Worm (Caenorhabditis elegans) whole organism, L4/young adult: ENCODE measurements around the gene C08G5.7.

Experiments
- W03F9.2 ChIP-seq: fragments of 150-350 bp; optimal IDR thresholded peaks from 2 replicates; lab custom pipeline; 2014; ENCODE audit warnings: missing biosample characterization, missing genetic modification characterization
- dao-5 ChIP-seq: sonication (generic microtip); optimal IDR thresholded peaks from 2 replicates; lab custom pipeline; 2016; ENCODE audit warnings: missing genotype, missing genetic modification characterization, moderate library complexity, missing compliant biosample characterization
- him-1 ChIP-seq: sonication (generic microtip); optimal IDR thresholded peaks from 2 replicates; lab custom pipeline; 2016; ENCODE audit warnings: missing genotype, missing genetic modification reagents, missing genetic modification characterization, missing compliant biosample characterization

C08G5.7 gene

DNA sequence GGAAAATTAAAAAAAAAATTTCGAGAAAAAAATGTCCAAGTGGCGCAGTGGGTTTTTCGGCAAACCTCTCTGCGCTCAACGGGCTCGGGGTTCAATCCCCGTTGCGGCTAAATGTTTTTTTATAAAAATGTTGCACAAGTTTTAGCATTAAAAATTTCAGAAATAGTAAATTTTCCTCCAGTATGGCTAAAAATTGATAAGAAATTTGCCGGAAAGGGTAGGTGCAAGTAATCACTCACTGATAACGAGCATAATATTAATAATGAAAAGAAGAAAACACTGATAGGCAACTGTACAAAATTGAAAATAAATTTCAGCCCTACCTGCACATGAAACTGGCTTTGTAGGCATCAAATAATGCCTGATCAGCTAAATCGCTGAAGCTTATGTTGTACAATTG is 734 bp downstream of the C08G5.7 start:
- TF ChIP-seq him-1 (tag; lab: Kevin White, UChicago) (no peak), W03F9.2 (tag; lab: Kevin White, UChicago) (no peak), dao-5 (no peak)

DNA sequence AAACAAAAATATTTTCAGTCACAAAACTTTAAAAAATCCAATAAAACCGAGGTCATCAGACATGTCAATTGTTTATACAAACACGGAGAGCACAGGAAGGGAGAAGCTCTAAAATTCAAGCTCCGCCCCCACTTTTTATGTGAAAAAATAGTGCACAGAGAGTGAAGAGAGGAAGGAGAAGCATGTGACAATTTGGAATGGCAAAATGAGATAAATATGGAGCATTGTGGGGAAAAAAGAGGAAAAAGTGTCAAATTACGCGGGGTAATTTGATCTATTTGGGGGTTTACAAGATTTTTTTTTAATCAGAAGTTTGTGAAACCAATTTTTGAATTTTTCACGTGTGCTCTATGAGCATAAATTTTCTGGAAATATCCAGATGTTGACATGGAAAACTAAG is 2.2 kb downstream of the C08G5.7 start:
- TF ChIP-seq dao-5 (no peak), W03F9.2 (tag; lab: Kevin White, UChicago) (no peak), him-1 (tag; lab: Kevin White, UChicago) (no peak)

ce11 chrII:760276-760675 is 4.8 kb downstream of the C08G5.7 start:
- TF ChIP-seq him-1 (tag; lab: Kevin White, UChicago) (no peak), W03F9.2 (tag; lab: Kevin White, UChicago) (no peak), dao-5 (no peak)

- peak; percentile 79 for TF ChIP-seq him-1 (tag; lab: Kevin White, UChicago)
- TF ChIP-seq dao-5 = no peak
Observed at ce11 chrII:759788-760187, 5.3 kb downstream of the C08G5.7 start.

DNA sequence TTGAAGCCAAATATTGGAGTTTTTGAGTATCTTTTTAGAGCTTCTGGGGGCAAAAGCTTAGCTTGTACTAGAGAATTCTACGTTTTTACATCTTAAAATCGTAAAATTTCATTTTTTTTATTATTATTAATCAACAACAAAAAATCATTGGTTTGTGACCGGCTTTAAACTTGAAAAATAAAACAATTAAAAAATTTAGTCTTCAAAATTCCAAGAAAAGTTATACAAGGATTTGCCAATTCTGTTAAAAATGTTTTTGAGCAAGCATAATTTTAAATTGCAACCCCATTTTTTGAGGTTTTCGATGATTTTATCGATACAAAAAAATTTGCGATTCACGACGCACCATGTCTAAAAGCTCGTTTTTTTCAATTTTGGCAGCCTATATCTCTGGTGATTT is 7.9 kb downstream of the C08G5.7 start:
- no peak for TF ChIP-seq him-1 (tag; lab: Kevin White, UChicago)
- no peak for TF ChIP-seq W03F9.2 (tag; lab: Kevin White, UChicago)
- no peak for TF ChIP-seq dao-5

ce11 chrII:756161-756560 is 9.0 kb downstream of the C08G5.7 start:
- TF ChIP-seq W03F9.2 (tag; lab: Kevin White, UChicago) (no peak), him-1 (tag; lab: Kevin White, UChicago) (no peak), dao-5 (no peak)

ce11 chrII:754971-755370 is 10.1 kb downstream of the C08G5.7 start:
- TF ChIP-seq dao-5 = no peak
- TF ChIP-seq him-1 (tag; lab: Kevin White, UChicago) = no peak
- no peak for TF ChIP-seq W03F9.2 (tag; lab: Kevin White, UChicago)

DNA sequence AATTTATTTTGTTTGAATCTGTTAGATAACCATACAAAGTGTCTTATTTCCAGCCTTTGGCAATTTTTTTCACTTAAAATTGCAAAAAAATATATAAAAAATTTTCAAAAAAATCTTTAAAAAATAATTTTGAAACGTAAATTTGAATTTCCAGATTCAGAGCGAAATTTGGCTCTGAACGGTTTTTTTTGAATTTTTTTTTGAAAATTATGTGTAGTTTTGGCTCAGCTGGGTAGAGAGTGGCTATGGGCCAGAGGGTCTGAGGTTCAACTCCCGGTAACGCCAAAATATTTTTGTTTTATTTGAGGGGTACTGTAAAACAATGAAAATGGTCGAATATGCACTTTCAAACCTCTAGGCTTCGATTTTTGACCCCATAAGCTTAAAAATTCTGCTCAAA is 11.7 kb downstream of the C08G5.7 start:
- TF ChIP-seq dao-5 (no peak), him-1 (tag; lab: Kevin White, UChicago) (no peak)

- TF ChIP-seq him-1 (tag; lab: Kevin White, UChicago) = no peak
- no peak for TF ChIP-seq W03F9.2 (tag; lab: Kevin White, UChicago)
- TF ChIP-seq dao-5 = no peak
Observed at ce11 chrII:751850-752249, 13.3 kb downstream of the C08G5.7 start.

DNA sequence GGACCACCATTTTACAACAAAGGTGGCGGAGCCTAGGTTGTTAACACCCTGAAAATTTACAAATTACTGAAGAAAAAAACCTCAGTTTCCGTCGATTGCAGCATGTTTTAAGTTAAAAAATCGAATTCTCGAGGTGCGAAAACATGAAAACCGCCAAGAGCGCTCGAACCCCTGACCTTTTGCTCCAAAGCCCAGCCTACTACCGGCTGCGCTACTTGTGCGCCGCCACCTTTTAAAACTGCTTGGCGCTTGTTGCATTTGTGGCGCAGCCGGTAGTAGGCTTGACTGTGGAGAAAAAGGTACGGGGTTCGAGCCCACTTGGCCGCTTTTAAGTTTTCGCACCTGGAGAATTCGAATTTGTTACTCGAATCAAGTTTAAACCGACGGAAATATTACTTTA is 15.0 kb downstream of the C08G5.7 start, which contains the start of gene snt-6:
Gene snt-6 (minus strand): TSS at position 58 of the 400 bp plus-strand sequence.
- no peak for TF ChIP-seq dao-5
- no peak for TF ChIP-seq him-1 (tag; lab: Kevin White, UChicago)
- no peak for TF ChIP-seq W03F9.2 (tag; lab: Kevin White, UChicago)

DNA sequence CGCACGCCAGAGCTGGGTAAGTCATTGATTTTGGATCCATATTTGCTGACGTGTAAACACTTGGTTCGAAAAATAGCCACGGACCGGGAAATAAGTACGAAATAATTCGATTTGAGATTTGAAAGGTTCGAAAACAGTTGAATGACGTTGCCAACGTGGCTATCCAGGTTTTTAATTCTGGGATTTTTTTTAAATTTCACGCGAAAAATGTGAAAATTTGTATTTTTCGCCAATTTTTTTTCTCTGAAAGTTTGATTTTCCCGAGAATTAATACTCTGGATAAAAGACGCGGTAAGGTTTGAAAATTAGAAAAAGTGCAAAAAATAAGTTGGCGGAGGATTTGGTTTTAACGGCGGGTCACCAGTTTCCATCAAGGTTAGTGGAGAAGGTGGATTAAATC is 24.3 kb downstream of the C08G5.7 start, which contains the start of gene fbxc-48:
Gene fbxc-48 (minus strand): TSS at position 101 of the 400 bp plus-strand sequence.
- TF ChIP-seq dao-5 = no peak
- no peak for TF ChIP-seq him-1 (tag; lab: Kevin White, UChicago)
- no peak for TF ChIP-seq W03F9.2 (tag; lab: Kevin White, UChicago)

DNA sequence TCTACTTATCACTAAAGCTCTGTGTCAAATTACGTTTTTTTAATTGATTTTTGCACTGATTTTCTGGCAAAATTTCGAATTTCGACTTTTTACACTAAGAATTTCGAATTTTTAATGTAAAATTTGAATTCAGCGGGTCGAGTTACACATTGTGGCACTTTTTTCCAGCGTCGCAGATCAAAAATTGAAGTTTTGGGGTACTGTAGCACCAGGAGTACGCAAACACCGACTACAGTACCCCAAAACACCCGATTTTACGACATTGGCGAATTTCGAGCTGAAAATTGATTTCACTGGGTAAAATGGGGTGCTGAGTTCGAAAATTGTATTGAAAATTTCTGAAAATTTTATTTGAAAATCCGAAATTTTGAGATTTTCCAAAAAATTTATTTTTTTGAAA is 32.7 kb downstream of the C08G5.7 start:
- TF ChIP-seq dao-5 (no peak), W03F9.2 (tag; lab: Kevin White, UChicago) (no peak), him-1 (tag; lab: Kevin White, UChicago) (no peak)

DNA sequence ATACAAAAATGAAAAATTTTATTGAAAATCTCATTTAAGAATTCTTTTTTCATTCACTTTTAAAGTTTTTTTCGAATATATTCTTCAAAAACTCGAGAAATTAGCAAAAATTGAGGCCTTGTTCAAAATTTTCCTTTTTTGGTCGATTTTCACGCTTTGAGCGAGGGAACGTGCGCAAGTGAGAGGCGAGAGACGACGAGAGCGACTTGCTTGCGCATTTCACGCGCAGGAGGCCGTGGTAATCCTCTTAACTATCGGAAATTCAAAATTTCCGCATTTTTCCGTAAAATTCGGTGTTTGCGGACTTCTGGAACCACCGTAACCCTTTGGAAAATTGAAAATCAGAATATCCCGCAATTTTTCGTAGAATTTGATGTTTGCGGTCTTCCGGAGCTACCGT is 35.2 kb downstream of the C08G5.7 start:
- no peak for TF ChIP-seq him-1 (tag; lab: Kevin White, UChicago)
- TF ChIP-seq W03F9.2 (tag; lab: Kevin White, UChicago) = no peak
- TF ChIP-seq dao-5 = no peak

DNA sequence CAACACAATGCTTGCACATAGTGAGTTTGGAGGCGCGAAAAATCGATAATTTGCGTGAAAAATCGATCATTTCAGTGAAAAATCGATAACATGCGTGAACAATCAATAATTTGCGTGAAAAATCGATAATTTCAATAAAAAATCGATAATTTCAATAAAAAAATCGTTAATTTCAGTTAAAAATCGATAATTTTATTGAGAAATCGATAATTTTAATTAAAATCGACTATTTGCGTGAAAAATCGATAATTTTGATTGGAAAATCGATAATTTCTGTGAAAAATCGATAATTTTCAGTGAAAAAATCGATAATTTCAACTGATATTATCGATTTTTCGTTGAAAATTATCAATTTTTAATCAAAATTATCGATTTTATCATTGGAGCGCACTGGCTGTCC is 41.1 kb downstream of the C08G5.7 start:
- TF ChIP-seq dao-5 (no peak), W03F9.2 (tag; lab: Kevin White, UChicago) (no peak), him-1 (tag; lab: Kevin White, UChicago) (no peak)

DNA sequence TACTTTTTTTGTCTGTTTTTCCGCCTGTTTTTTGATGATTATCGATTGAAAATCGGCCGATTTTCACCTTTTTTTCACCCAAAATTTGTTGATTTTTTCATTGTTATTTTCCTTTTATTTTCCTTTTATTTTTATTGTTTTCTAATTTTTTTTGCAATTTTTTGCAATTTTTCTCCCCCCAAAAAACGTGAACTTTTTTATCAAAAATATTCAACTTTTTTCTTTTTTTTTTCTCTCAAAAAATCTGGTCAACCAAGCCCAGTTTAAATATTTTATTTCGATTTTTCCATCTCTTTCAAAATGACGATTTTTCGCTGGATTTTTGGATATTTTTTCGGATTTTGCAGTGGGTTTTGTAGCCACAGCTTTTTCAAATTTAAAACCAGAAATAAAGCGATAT is 41.6 kb downstream of the C08G5.7 start, which contains the start of gene rfip-2:
Gene rfip-2 (plus strand): TSS at position 301 of the 400 bp plus-strand sequence.
- TF ChIP-seq dao-5 (no peak), him-1 (tag; lab: Kevin White, UChicago) (no peak), W03F9.2 (tag; lab: Kevin White, UChicago) (no peak)
